Fruit fly (Drosophila melanogaster) whole organism, wandering third instar larva: ENCODE data around the gene CG14013.

Experiments
- N ChIP-seq: fragments of >200 bp; optimal IDR thresholded peaks from 2 replicates; lab custom pipeline; 2018; ENCODE audit warnings: missing biosample characterization, missing external identifiers, missing genetic modification characterization
- pan ChIP-seq: fragments of >200 bp; optimal IDR thresholded peaks from 2 replicates; lab custom pipeline; 2017
- psq ChIP-seq: fragments of 200-800 bp; sonication (Bioruptor generic); optimal IDR thresholded peaks from 3 replicates; lab custom pipeline; 2017; ENCODE audit warnings: missing biosample characterization, mild to moderate bottlenecking, missing genetic modification characterization, moderate library complexity
- tai ChIP-seq: sonication (Bioruptor generic); optimal IDR thresholded peaks from 2 replicates; lab custom pipeline; 2016; ENCODE audit warnings: missing biosample characterization, missing genetic modification characterization
- usp ChIP-seq: fragments of >200 bp; optimal IDR thresholded peaks from 2 replicates; lab custom pipeline; 2017; ENCODE audit warnings: missing biosample characterization, missing genetic modification characterization

- TF ChIP-seq usp (GFP tag; lab: Kevin White, UChicago) = no peak
- TF ChIP-seq N (GFP tag; lab: Kevin White, UChicago) = no peak
- no peak for TF ChIP-seq psq (GFP tag; lab: Kevin White, UChicago)
- TF ChIP-seq tai (GFP tag; lab: Kevin White, UChicago) = no peak
- no peak for TF ChIP-seq pan (lab: Kevin White, UChicago)
These were observed 16.6 kb downstream of the CG14013 start for dm6 chr2L:5537063-5537462.
